Worm (Caenorhabditis elegans): ENCODE measurements around the gene atx-2.

- TF ChIP-seq lim-7 (GFP tag; IDR thresholded peaks at IDR 0.05) (no peak), nhr-28 (tag; optimal IDR thresholded peaks at IDR 0.05) (peak; percentile 69)
Observed at ce11 chrIII:10506699-10507248, 45.6 kb downstream of the atx-2 start, which contains the start of the genes sip-1 and sly-1.
